Worm (Caenorhabditis elegans) whole organism, L2 larva: ENCODE results near the gene ZK666.8.

ENCODE experiments used
- C34F6.9 ChIP-seq: fragments of 150-350 bp; optimal IDR thresholded peaks from 2 replicates; lab custom pipeline; 2014; ENCODE audit warnings: missing biosample characterization, missing genetic modification characterization
- F13H6.1 ChIP-seq: sonication (generic microtip); optimal IDR thresholded peaks from 2 replicates; lab custom pipeline; 2016; ENCODE audit warnings: missing genetic modification characterization, missing compliant biosample characterization
- R02D3.7 ChIP-seq: fragments of 150-350 bp; optimal IDR thresholded peaks from 2 replicates; lab custom pipeline; 2014; ENCODE audit warnings: missing biosample characterization, missing genetic modification characterization
- Y55F3AM.14 ChIP-seq: fragments of 200-800 bp; sonication (Bioruptor generic); optimal IDR thresholded peaks from 2 replicates; lab custom pipeline; 2018; ENCODE audit warnings: mild to moderate bottlenecking, missing genetic modification characterization, missing compliant biosample characterization
- ZK546.5 ChIP-seq: sonication (generic microtip); optimal IDR thresholded peaks from 2 replicates; lab custom pipeline; 2017; ENCODE audit warnings: missing biosample characterization, missing genetic modification characterization
- alr-1 ChIP-seq: fragments of 150-350 bp; optimal IDR thresholded peaks from 2 replicates; lab custom pipeline; 2014; ENCODE audit warnings: missing biosample characterization, missing genetic modification characterization
- ama-1 ChIP-seq: fragments of 150-350 bp; optimal IDR thresholded peaks from 2 replicates; lab custom pipeline; 2018; ENCODE audit warnings: inconsistent platforms
- blmp-1 ChIP-seq: sonication (generic microtip); optimal IDR thresholded peaks from 2 replicates; lab custom pipeline; 2017; ENCODE audit warnings: missing genetic modification characterization, mild to moderate bottlenecking, missing compliant biosample characterization, antibody characterized with exemption, moderate library complexity; ENCODE audit not compliant: insufficient read depth
- ceh-16 ChIP-seq: fragments of 150-350 bp; optimal IDR thresholded peaks from 2 replicates; lab custom pipeline; 2014; ENCODE audit warnings: missing biosample characterization, missing genetic modification characterization
- ceh-82 ChIP-seq: fragments of 150-350 bp; optimal IDR thresholded peaks from 2 replicates; lab custom pipeline; 2014; ENCODE audit warnings: missing biosample characterization, missing genetic modification characterization
- crh-2 ChIP-seq: sonication (generic microtip); optimal IDR thresholded peaks from 2 replicates; lab custom pipeline; 2017; ENCODE audit warnings: missing biosample characterization, missing genetic modification characterization
- dmd-4 ChIP-seq: sonication (generic microtip); optimal IDR thresholded peaks from 2 replicates; lab custom pipeline; 2017; ENCODE audit warnings: missing biosample characterization, missing genetic modification characterization
- egl-27 ChIP-seq: sonication (generic microtip); optimal IDR thresholded peaks from 3 replicates; lab custom pipeline; 2017; ENCODE audit warnings: missing biosample characterization, missing genetic modification reagents, missing genetic modification characterization
- elt-1 ChIP-seq: fragments of 150-350 bp; optimal IDR thresholded peaks from 2 replicates; lab custom pipeline; 2014; ENCODE audit warnings: missing biosample characterization, missing genetic modification characterization
- elt-3 ChIP-seq: sonication (generic microtip); optimal IDR thresholded peaks from 2 replicates; lab custom pipeline; 2017; ENCODE audit warnings: missing biosample characterization, missing genetic modification characterization
- lin-11 ChIP-seq: fragments of 150-350 bp; sonication (generic microtip); optimal IDR thresholded peaks from 2 replicates; lab custom pipeline; 2014; ENCODE audit warnings: missing biosample characterization, missing genetic modification characterization, inconsistent platforms, mixed read lengths
- lin-39 ChIP-seq: fragments of 150-350 bp; optimal IDR thresholded peaks from 2 replicates; lab custom pipeline; 2014; ENCODE audit warnings: missing biosample characterization, missing genetic modification reagents, missing genetic modification characterization
- lsy-2 ChIP-seq, 2 experiments: fragments of 150-350 bp in 1 of 2; sonication (generic microtip) in 1 of 2; optimal IDR thresholded peaks; 2 replicates each; lab custom pipeline; 2014 to 2017; ENCODE audit warnings: missing biosample characterization in 2 of 2, missing genetic modification characterization in 2 of 2
- mab-5 ChIP-seq: fragments of 150-350 bp; optimal IDR thresholded peaks from 2 replicates; lab custom pipeline; 2014; ENCODE audit warnings: missing biosample characterization, missing genetic modification characterization
- mbf-1 ChIP-seq: sonication (generic microtip); optimal IDR thresholded peaks from 2 replicates; lab custom pipeline; 2017; ENCODE audit warnings: missing biosample characterization, missing genetic modification characterization
- mdl-1 ChIP-seq, 2 experiments: fragments of 150-350 bp in 1 of 2; sonication (generic microtip) in 1 of 2; optimal IDR thresholded peaks; 2 replicates each; lab custom pipeline; 2017; ENCODE audit warnings: missing biosample characterization in 2 of 2, missing genetic modification characterization in 2 of 2
- nhr-10 ChIP-seq: sonication (generic microtip); optimal IDR thresholded peaks from 2 replicates; lab custom pipeline; 2017; ENCODE audit warnings: missing biosample characterization, missing genetic modification characterization
- nhr-11 ChIP-seq: fragments of 150-350 bp; optimal IDR thresholded peaks from 2 replicates; lab custom pipeline; 2014; ENCODE audit warnings: missing biosample characterization, missing genetic modification characterization
- nhr-12 ChIP-seq: fragments of 150-350 bp; optimal IDR thresholded peaks from 2 replicates; lab custom pipeline; 2014; ENCODE audit warnings: missing biosample characterization, missing genetic modification characterization
- nhr-129 ChIP-seq: fragments of 150-350 bp; optimal IDR thresholded peaks from 2 replicates; lab custom pipeline; 2014; ENCODE audit warnings: missing biosample characterization, missing genetic modification characterization
- nhr-21 ChIP-seq: fragments of 150-350 bp; optimal IDR thresholded peaks from 2 replicates; lab custom pipeline; 2014; ENCODE audit warnings: missing biosample characterization, missing genetic modification characterization
- nhr-23 ChIP-seq: fragments of 150-350 bp; optimal IDR thresholded peaks from 2 replicates; lab custom pipeline; 2014; ENCODE audit warnings: missing biosample characterization, missing genetic modification reagents, missing genetic modification characterization
- nhr-237 ChIP-seq: fragments of 150-350 bp; optimal IDR thresholded peaks from 2 replicates; lab custom pipeline; 2014; ENCODE audit warnings: missing biosample characterization, missing genetic modification characterization
- nhr-25 ChIP-seq: fragments of 150-350 bp; sonication (generic microtip); optimal IDR thresholded peaks from 3 replicates; lab custom pipeline; 2014; ENCODE audit warnings: missing biosample characterization, missing genetic modification characterization
- nhr-6 ChIP-seq: fragments of 150-350 bp; optimal IDR thresholded peaks from 2 replicates; lab custom pipeline; 2014; ENCODE audit warnings: missing biosample characterization, missing genetic modification characterization
- nhr-77 ChIP-seq: fragments of 150-350 bp; optimal IDR thresholded peaks from 2 replicates; lab custom pipeline; 2014; ENCODE audit warnings: missing biosample characterization, missing genetic modification characterization
- peb-1 ChIP-seq: fragments of 150-350 bp; optimal IDR thresholded peaks from 2 replicates; lab custom pipeline; 2014; ENCODE audit warnings: missing biosample characterization, missing genetic modification characterization
- sem-4 ChIP-seq: fragments of 150-350 bp; optimal IDR thresholded peaks from 2 replicates; lab custom pipeline; 2014; ENCODE audit warnings: missing biosample characterization, missing genetic modification reagents, missing genetic modification characterization
- skn-1 ChIP-seq: sonication (generic microtip); optimal IDR thresholded peaks from 2 replicates; lab custom pipeline; 2017; ENCODE audit warnings: missing biosample characterization, missing genetic modification characterization
- sma-3 ChIP-seq: sonication (generic microtip); optimal IDR thresholded peaks from 2 replicates; lab custom pipeline; 2016; ENCODE audit warnings: missing genetic modification reagents, missing genetic modification characterization, missing compliant biosample characterization
- sma-9 ChIP-seq, 2 experiments: fragments of 150-350 bp in 1 of 2; sonication (generic microtip) in 1 of 2; optimal IDR thresholded peaks; 2 replicates each; lab custom pipeline; 2014 to 2016; ENCODE audit warnings: missing genetic modification characterization in 2 of 2, mild to moderate bottlenecking in 1 of 2, missing biosample characterization in 1 of 2, missing compliant biosample characterization in 1 of 2, missing genetic modification reagents in 1 of 2, moderate library complexity in 1 of 2
- snpc-4 ChIP-seq: fragments of 150-350 bp; optimal IDR thresholded peaks from 2 replicates; lab custom pipeline; 2014; ENCODE audit warnings: missing biosample characterization, missing genetic modification characterization
- unc-39 ChIP-seq: fragments of 150-350 bp; optimal IDR thresholded peaks from 2 replicates; lab custom pipeline; 2014; ENCODE audit warnings: missing biosample characterization, missing genetic modification characterization
- unc-55 ChIP-seq: fragments of 150-350 bp; sonication (generic microtip); optimal IDR thresholded peaks from 3 replicates; lab custom pipeline; 2014; ENCODE audit warnings: missing biosample characterization, missing genetic modification reagents, missing genetic modification characterization
- unc-62 ChIP-seq: fragments of 150-350 bp; optimal IDR thresholded peaks from 2 replicates; lab custom pipeline; 2014; ENCODE audit warnings: missing biosample characterization, missing genetic modification reagents, missing genetic modification characterization
- zag-1 ChIP-seq: fragments of 150-350 bp; optimal IDR thresholded peaks from 2 replicates; lab custom pipeline; 2014; ENCODE audit warnings: missing biosample characterization, missing genetic modification characterization
- ztf-1 ChIP-seq: fragments of 200-800 bp; sonication (Bioruptor generic); conservative IDR thresholded peaks from 2 replicates; pipeline ENCODE4 v1.3.6; 2022; ENCODE audit warnings: missing genetic modification characterization, missing compliant biosample characterization
- ztf-11 ChIP-seq: sonication (generic microtip); optimal IDR thresholded peaks from 2 replicates; lab custom pipeline; 2017; ENCODE audit warnings: missing biosample characterization, missing genetic modification characterization
- ztf-4 ChIP-seq: fragments of 150-350 bp; optimal IDR thresholded peaks from 2 replicates; lab custom pipeline; 2014; ENCODE audit warnings: missing biosample characterization, missing genetic modification characterization

Gene ZK666.8

ce11 chrII:10447348-10448316, 45.3 kb downstream of the ZK666.8 start, which contains the start of gene ZK673.2 (continued):
- no peak for TF ChIP-seq unc-39 (tag; lab: Kevin White, UChicago)
- TF ChIP-seq unc-62, result no peak
- TF ChIP-seq nhr-6 (tag; lab: Kevin White, UChicago), result no peak
- TF ChIP-seq nhr-25 (tag; lab: Kevin White, UChicago), result peak; percentile 88
- no peak for TF ChIP-seq alr-1 (tag; lab: Kevin White, UChicago)

- TF ChIP-seq nhr-11 (peak; percentile 3), lin-11 (tag; lab: Kevin White, UChicago) (no peak), sma-9 (GFP tag; optimal IDR thresholded peaks at IDR 0.05; lab: Kevin White, UChicago) (no peak), sma-9 (tag; optimal IDR thresholded peaks at IDR 0.05; lab: Kevin White, UChicago) (no peak)
These were observed 46.1 kb downstream of the ZK666.8 start for ce11 chrII:10446814-10447213.

- no peak for TF ChIP-seq ztf-1 (GFP tag; lab: Robert Waterston, UW)
- no peak for TF ChIP-seq unc-55 (GFP tag; lab: Kevin White, UChicago)
- TF ChIP-seq zag-1, result no peak
- peak; percentile 21 for TF ChIP-seq sem-4 (tag; lab: Kevin White, UChicago)
- peak; percentile 43 for TF ChIP-seq ztf-4 (tag; lab: Kevin White, UChicago)
- TF ChIP-seq mdl-1 (tag; optimal IDR thresholded peaks at IDR 0.05; lab: Kevin White, UChicago), result no peak
- peak; percentile 83 for TF ChIP-seq nhr-129 (tag; lab: Kevin White, UChicago)
- TF ChIP-seq R02D3.7, result no peak
- TF ChIP-seq nhr-21 (tag; lab: Kevin White, UChicago), result peak; percentile 48
- no peak for TF ChIP-seq snpc-4
- TF ChIP-seq nhr-23 (tag; lab: Kevin White, UChicago), result no peak
- TF ChIP-seq ama-1 (lab: Kevin White, UChicago), result peak; percentile 54
- no peak for TF ChIP-seq nhr-11
- peak; percentile 86 for TF ChIP-seq sma-9 (GFP tag; optimal IDR thresholded peaks at IDR 0.05; lab: Kevin White, UChicago)
- TF ChIP-seq sma-9 (tag; optimal IDR thresholded peaks at IDR 0.05; lab: Kevin White, UChicago), result no peak
- no peak for TF ChIP-seq unc-62
- no peak for TF ChIP-seq egl-27 (tag; lab: Kevin White, UChicago)
- TF ChIP-seq blmp-1, result peak; percentile 61
- TF ChIP-seq elt-1 (tag; lab: Kevin White, UChicago), result no peak
- peak; percentile 23 for TF ChIP-seq nhr-25 (tag; lab: Kevin White, UChicago)
- no peak for TF ChIP-seq nhr-12 (tag; lab: Kevin White, UChicago)
- no peak for TF ChIP-seq ceh-16 (tag; lab: Kevin White, UChicago)
- TF ChIP-seq Y55F3AM.14 (GFP tag; lab: Kevin White, UChicago), result no peak
- no peak for TF ChIP-seq alr-1 (tag; lab: Kevin White, UChicago)
- no peak for TF ChIP-seq lin-39 (tag; lab: Kevin White, UChicago)
- peak; percentile 48 for TF ChIP-seq nhr-6 (tag; lab: Kevin White, UChicago)
- peak; percentile 41 for TF ChIP-seq sma-3
- TF ChIP-seq ztf-11 (tag; lab: Kevin White, UChicago), result no peak
- TF ChIP-seq peb-1 (tag; lab: Kevin White, UChicago), result no peak
- TF ChIP-seq F13H6.1 (tag; lab: Kevin White, UChicago), result no peak
- no peak for TF ChIP-seq ZK546.5 (tag; lab: Kevin White, UChicago)
- no peak for TF ChIP-seq elt-3 (tag; lab: Kevin White, UChicago)
- TF ChIP-seq mab-5, result no peak
- TF ChIP-seq nhr-10 (tag; lab: Kevin White, UChicago), result no peak
- TF ChIP-seq mbf-1 (tag; lab: Kevin White, UChicago), result no peak
- no peak for TF ChIP-seq lin-11 (tag; lab: Kevin White, UChicago)
- TF ChIP-seq nhr-77 (tag; lab: Kevin White, UChicago), result no peak
- TF ChIP-seq crh-2 (tag; lab: Kevin White, UChicago), result peak; percentile 59
- no peak for TF ChIP-seq ceh-82 (tag; lab: Kevin White, UChicago)
- TF ChIP-seq C34F6.9 (tag; lab: Kevin White, UChicago), result peak; percentile 15
- peak in 1 of 2 experiments; percentile 19 for TF ChIP-seq lsy-2 (tag; optimal IDR thresholded peaks at IDR 0.05; lab: Kevin White, UChicago)
- TF ChIP-seq skn-1, result no peak
- no peak for TF ChIP-seq nhr-237 (tag; lab: Kevin White, UChicago)
- TF ChIP-seq unc-39 (tag; lab: Kevin White, UChicago), result no peak
- no peak for TF ChIP-seq dmd-4 (tag; lab: Kevin White, UChicago)
These were observed 46.6 kb downstream of the ZK666.8 start for ce11 chrII:10446300-10446699.
